Fruit fly (Drosophila melanogaster): Measurements from ENCODE around the gene pira.

The pira gene

DNA sequence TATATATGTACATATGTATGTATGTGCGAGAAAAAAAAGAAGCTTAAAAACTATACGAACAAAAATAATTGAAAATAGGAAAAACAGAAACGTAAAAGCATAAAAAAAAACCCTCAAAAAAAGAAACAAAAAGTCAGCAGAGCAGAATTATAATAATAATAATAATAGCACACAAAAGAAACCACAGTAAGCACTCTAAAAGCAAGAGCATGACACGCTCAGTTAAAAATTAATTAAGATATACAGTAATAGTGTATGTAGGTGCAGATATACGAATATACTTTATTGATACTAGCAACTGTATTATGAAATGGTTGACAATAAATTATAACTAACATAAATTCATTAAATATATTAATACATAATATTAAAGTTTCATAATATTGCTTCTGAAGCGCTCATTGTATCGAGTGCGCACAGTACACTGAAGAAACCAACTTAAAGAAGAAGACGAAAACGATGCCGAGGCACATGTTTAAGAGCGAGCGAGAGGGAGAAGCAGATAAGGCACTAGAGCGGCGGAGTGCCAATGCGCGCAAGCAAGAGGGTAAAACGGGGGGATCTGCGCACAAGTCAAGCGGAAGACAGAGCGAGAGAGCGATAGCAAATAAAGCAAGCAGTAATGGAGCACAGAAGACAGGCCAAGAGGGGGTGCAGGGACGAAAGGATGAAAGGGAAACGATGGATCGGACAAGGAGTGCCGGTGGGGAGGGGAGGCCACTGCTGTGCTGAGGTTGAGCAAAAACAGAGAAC is 28.5 kb downstream of the pira start (continued):
- TF ChIP-seq mirr (GFP tag; optimal IDR thresholded peaks at IDR 0.05) = peak; percentile 8
- TF ChIP-seq CG14014 (GFP tag; IDR thresholded peaks at IDR 0.05) = peak; percentile 89
- TF ChIP-seq CG7271 (tag; optimal IDR thresholded peaks at IDR 0.05) = peak; percentile 61
- no peak for TF ChIP-seq BEAF-32 (GFP tag; optimal IDR thresholded peaks at IDR 0.05)
- no peak for TF ChIP-seq sc (optimal IDR thresholded peaks at IDR 0.05)
- peak; percentile 56 for TF ChIP-seq sc (GFP tag; optimal IDR thresholded peaks at IDR 0.05)
- peak; percentile 78 for TF ChIP-seq CG17568 (GFP tag; optimal IDR thresholded peaks at IDR 0.05)
- TF ChIP-seq CG3726 (GFP tag; IDR thresholded peaks at IDR 0.05) = no peak; the same call in 2 of the 3 replicates
- no peak for TF ChIP-seq CG33213 (GFP tag; optimal IDR thresholded peaks at IDR 0.05)
- TF ChIP-seq cg (GFP tag; optimal IDR thresholded peaks at IDR 0.05) = no peak
- peak; percentile 81 for TF ChIP-seq CG14050 (GFP tag; IDR thresholded peaks at IDR 0.05)
- no peak for TF ChIP-seq chif (GFP tag; optimal IDR thresholded peaks at IDR 0.05)
- peak; percentile 93 for TF ChIP-seq CG32532 (GFP tag; IDR thresholded peaks at IDR 0.05)
- peak; percentile 89 for TF ChIP-seq CG33557 (GFP tag; optimal IDR thresholded peaks at IDR 0.05)
- peak; percentile 78 for TF ChIP-seq az2 (GFP tag; optimal IDR thresholded peaks at IDR 0.05)
- no peak for TF ChIP-seq Dll (GFP tag; IDR thresholded peaks at IDR 0.05; ENCODE audit: partially characterized antibody)
- peak; percentile 77 for TF ChIP-seq CG6765 (GFP tag; optimal IDR thresholded peaks at IDR 0.05)
- TF ChIP-seq pita (GFP tag; optimal IDR thresholded peaks at IDR 0.05) = no peak
- no peak for TF ChIP-seq en (GFP tag; optimal IDR thresholded peaks at IDR 0.05)
- peak; percentile 80 for TF ChIP-seq Spps (tag; optimal IDR thresholded peaks at IDR 0.05)
- TF ChIP-seq CG9609 (GFP tag; optimal IDR thresholded peaks at IDR 0.05) = no peak
- 0 out of 2 replicates have a peak, but pooled peaks have one; percentile 14 for TF ChIP-seq sna (GFP tag; IDR thresholded peaks at IDR 0.05; ENCODE audit: partially characterized antibody)
- peak; percentile 51; the same call in 1 of the 2 replicates for TF ChIP-seq bbx (GFP tag; IDR thresholded peaks at IDR 0.05; ENCODE audit: partially characterized antibody)
- no peak for TF ChIP-seq Mes4 (GFP tag; optimal IDR thresholded peaks at IDR 0.05)
- no peak for TF ChIP-seq Ets65A (GFP tag)
- TF ChIP-seq Med (GFP tag) = no peak
- peak; percentile 67; the same call in 2 of the 4 replicates for TF ChIP-seq chinmo (GFP tag; IDR thresholded peaks at IDR 0.05; ENCODE audit: partially characterized antibody)
- no peak for TF ChIP-seq Ets97D (GFP tag; optimal IDR thresholded peaks at IDR 0.05)
- no peak for TF ChIP-seq slp2 (GFP tag; optimal IDR thresholded peaks at IDR 0.05)
- peak; percentile 89 for TF ChIP-seq Atf6 (GFP tag; IDR thresholded peaks at IDR 0.05)
- TF ChIP-seq wor (GFP tag; IDR thresholded peaks at IDR 0.05) = peak; percentile 80
- peak; percentile 84 for TF ChIP-seq CG7372 (GFP tag; IDR thresholded peaks at IDR 0.05)
- TF ChIP-seq Bteb2 (GFP tag; optimal IDR thresholded peaks at IDR 0.05) = no peak
- peak; percentile 77 for TF ChIP-seq B-H1 (GFP tag; IDR thresholded peaks at IDR 0.05)
- no peak for TF ChIP-seq hb (GFP tag; IDR thresholded peaks at IDR 0.05; ENCODE audit: partially characterized antibody)
- peak; percentile 93 for TF ChIP-seq PHDP (tag; optimal IDR thresholded peaks at IDR 0.05)
- TF ChIP-seq CG31441 (GFP tag; IDR thresholded peaks at IDR 0.05) = peak; percentile 82; the same call in 1 of the 2 replicates
- TF ChIP-seq HLHmδ (GFP tag; optimal IDR thresholded peaks at IDR 0.05) = no peak
- peak; percentile 96 for TF ChIP-seq CG13424 (tag; optimal IDR thresholded peaks at IDR 0.05)
- peak; percentile 97 for TF ChIP-seq CG2678 (tag; optimal IDR thresholded peaks at IDR 0.05)
- peak; percentile 87 for TF ChIP-seq CG4328 (GFP tag; optimal IDR thresholded peaks at IDR 0.05)
- peak; percentile 87 for TF ChIP-seq CG8388 (GFP tag; optimal IDR thresholded peaks at IDR 0.05)
- peak; percentile 73 for TF ChIP-seq sqz (GFP tag; optimal IDR thresholded peaks at IDR 0.05)
- no peak; the same call in 2 of the 3 replicates for TF ChIP-seq Optix (GFP tag; IDR thresholded peaks at IDR 0.05)
- TF ChIP-seq CG4707 (GFP tag; optimal IDR thresholded peaks at IDR 0.05) = peak; percentile 73
- peak; percentile 71 for TF ChIP-seq Awh (GFP tag; IDR thresholded peaks at IDR 0.05)
- TF ChIP-seq Ada2b (GFP tag; IDR thresholded peaks at IDR 0.05) = peak; percentile 90
- TF ChIP-seq dan (GFP tag; IDR thresholded peaks at IDR 0.05) = no peak
- peak; percentile 22 for TF ChIP-seq Six4 (GFP tag; optimal IDR thresholded peaks at IDR 0.05)

Data from whole organism, embryonic.